Worm (Caenorhabditis elegans): ENCODE measurements around the gene npr-41.
"Not testable (repeated sequence)": the region's sequence is repeated elsewhere in the genome, so short reads cannot be mapped to it uniquely, and the experiment has no call there.

npr-41 gene

DNA sequence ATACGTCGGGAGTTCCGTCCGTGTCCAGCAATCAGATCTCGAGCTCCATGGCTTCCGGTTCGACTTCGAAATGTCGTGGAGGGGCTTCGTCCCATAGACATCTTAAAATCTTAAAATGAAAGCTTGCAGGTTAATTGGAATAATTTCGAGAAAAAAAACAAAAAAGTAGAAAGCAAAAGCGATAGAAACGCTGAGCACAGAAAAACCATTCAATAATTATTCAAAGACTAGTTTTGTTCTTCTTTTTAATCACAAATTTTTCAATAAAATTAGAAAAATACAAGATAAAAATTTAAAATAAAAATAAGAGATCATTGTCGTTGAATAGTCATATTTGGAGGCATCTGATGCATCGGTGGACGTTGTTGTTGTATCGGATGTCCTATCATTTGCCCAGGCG lies 16.5 kb downstream of the npr-41 start, which contains the start of gene age-1:
Gene age-1, minus strand, starts transcription at position 101 of the 400 bp plus-strand sequence.
- no peak for TF ChIP-seq nhr-237 (tag; optimal IDR thresholded peaks at IDR 0.05)
- no peak for TF ChIP-seq snpc-4 (tag; optimal IDR thresholded peaks at IDR 0.05)
- no peak for TF ChIP-seq fos-1 (tag; optimal IDR thresholded peaks at IDR 0.05)
- no peak for TF ChIP-seq Y55F3AM.14 (GFP tag; optimal IDR thresholded peaks at IDR 0.05)
- TF ChIP-seq mdl-1 (tag; optimal IDR thresholded peaks at IDR 0.05), result no peak
- TF ChIP-seq unc-55 (GFP tag; optimal IDR thresholded peaks at IDR 0.05), result no peak
- TF ChIP-seq nhr-129 (tag; optimal IDR thresholded peaks at IDR 0.05), result no peak
- no peak for TF ChIP-seq sma-3 (GFP tag; optimal IDR thresholded peaks at IDR 0.05)
- no peak for TF ChIP-seq peb-1 (tag; optimal IDR thresholded peaks at IDR 0.05)
- no peak for TF ChIP-seq nhr-21 (tag; optimal IDR thresholded peaks at IDR 0.05)
- TF ChIP-seq ceh-82 (tag; optimal IDR thresholded peaks at IDR 0.05), result no peak
- TF ChIP-seq sma-9 (GFP tag; optimal IDR thresholded peaks at IDR 0.05), result no peak
- no peak for TF ChIP-seq sma-9 (tag; optimal IDR thresholded peaks at IDR 0.05)
- no peak for TF ChIP-seq gmeb-1 (tag; optimal IDR thresholded peaks at IDR 0.05)

DNA sequence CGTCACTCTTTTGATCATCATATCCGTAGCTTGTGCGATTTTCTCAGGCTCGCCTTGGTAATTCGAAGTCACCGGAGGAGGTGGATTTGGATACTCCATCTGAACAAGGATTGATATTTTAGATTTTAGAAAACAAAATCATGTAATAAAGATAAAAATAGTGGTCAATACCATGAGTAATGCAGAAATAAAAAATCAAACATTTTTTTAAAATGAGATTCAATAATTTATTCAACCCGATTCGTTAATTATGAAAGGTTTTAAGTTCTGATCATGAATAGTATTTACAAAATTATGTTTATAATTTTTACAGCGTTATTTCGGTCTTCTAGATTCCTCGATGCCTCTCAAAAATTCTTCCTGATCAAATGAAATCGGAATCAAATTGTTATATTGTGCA lies 23.2 kb downstream of the npr-41 start, which contains the start of gene mdt-8:
Gene mdt-8, minus strand, starts transcription at position 101 of the 400 bp plus-strand sequence.
- TF ChIP-seq mbf-1 (tag; optimal IDR thresholded peaks at IDR 0.05) (no peak), R02D3.7 (tag; optimal IDR thresholded peaks at IDR 0.05) (no peak), crh-2 (tag; optimal IDR thresholded peaks at IDR 0.05) (no peak), unc-55 (GFP tag; optimal IDR thresholded peaks at IDR 0.05) (no peak), ztf-1 (GFP tag; conservative IDR thresholded peaks at IDR 0.05) (no peak), ZK546.5 (tag; optimal IDR thresholded peaks at IDR 0.05) (no peak), unc-62 (GFP tag; optimal IDR thresholded peaks at IDR 0.05) (no peak), fos-1 (tag; optimal IDR thresholded peaks at IDR 0.05) (no peak), ztf-11 (tag; optimal IDR thresholded peaks at IDR 0.05) (no peak), nhr-129 (tag; optimal IDR thresholded peaks at IDR 0.05) (no peak), dmd-4 (tag; optimal IDR thresholded peaks at IDR 0.05) (no peak), lin-11 (tag; optimal IDR thresholded peaks at IDR 0.05) (no peak), nhr-23 (tag; optimal IDR thresholded peaks at IDR 0.05) (no peak), elt-1 (tag; optimal IDR thresholded peaks at IDR 0.05) (no peak), alr-1 (tag; optimal IDR thresholded peaks at IDR 0.05) (no peak), ztf-4 (tag; optimal IDR thresholded peaks at IDR 0.05) (no peak), blmp-1 (tag; optimal IDR thresholded peaks at IDR 0.05; ENCODE audit: insufficient read depth) (no peak), mab-5 (tag; optimal IDR thresholded peaks at IDR 0.05) (no peak)

DNA sequence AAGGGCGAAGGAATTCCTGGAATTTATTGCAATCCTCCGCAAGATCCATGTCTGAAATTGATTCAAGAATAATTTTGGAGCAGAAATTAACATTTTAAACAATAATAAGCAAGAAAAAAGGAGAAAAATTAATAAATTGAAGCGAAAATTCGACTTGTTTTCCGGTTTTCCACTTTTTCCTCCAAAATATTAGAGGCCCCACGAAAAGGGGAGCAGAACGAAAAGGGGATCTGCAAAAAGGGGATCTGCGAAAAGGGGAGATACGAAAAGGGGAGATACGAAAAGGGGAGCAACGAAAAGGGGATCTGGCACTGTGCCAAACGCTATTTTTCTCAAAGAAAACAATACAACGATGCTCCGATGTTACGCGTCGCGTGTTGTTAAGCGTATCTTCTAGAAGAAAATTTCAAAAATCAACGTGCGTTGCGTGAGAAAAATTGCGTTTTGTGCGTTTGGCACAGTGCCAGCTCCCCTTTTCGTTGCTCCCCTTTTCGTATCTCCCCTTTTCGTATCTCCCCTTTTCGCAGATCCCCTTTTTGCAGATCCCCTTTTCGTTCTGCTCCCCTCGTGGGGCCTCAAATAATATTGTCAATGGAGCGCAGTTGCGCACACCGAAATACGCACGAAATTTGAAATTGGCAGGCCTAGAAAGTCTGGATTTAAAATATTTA lies 24.1 kb downstream of the npr-41 start, which contains the start of gene Y62F5A.12:
Gene Y62F5A.12, minus strand, starts transcription at position 51 of the 671 bp plus-strand sequence.
- TF ChIP-seq nhr-6 (tag; optimal IDR thresholded peaks at IDR 0.05) (peak; percentile 5), F13H6.1 (tag; optimal IDR thresholded peaks at IDR 0.05) (peak; percentile 89), mab-5 (tag; optimal IDR thresholded peaks at IDR 0.05) (peak; percentile 5), lsy-2 (tag; optimal IDR thresholded peaks at IDR 0.05) (peak; percentile 59 to 81), snpc-4 (tag; optimal IDR thresholded peaks at IDR 0.05) (peak; percentile 10), ceh-82 (tag; optimal IDR thresholded peaks at IDR 0.05) (peak; percentile 65), ztf-4 (tag; optimal IDR thresholded peaks at IDR 0.05) (peak; percentile 49), lin-11 (tag; optimal IDR thresholded peaks at IDR 0.05) (peak; percentile 39), nhr-129 (tag; optimal IDR thresholded peaks at IDR 0.05) (peak; percentile 69), nhr-21 (tag; optimal IDR thresholded peaks at IDR 0.05) (peak; percentile 54), mdl-1 (tag; optimal IDR thresholded peaks at IDR 0.05) (peak in 1 of 2 experiments; percentile 58), ZK546.5 (tag; optimal IDR thresholded peaks at IDR 0.05) (peak; percentile 38), Y55F3AM.14 (GFP tag; optimal IDR thresholded peaks at IDR 0.05) (peak; percentile 73), crh-2 (tag; optimal IDR thresholded peaks at IDR 0.05) (peak; percentile 71), unc-55 (GFP tag; optimal IDR thresholded peaks at IDR 0.05) (peak; percentile 68), egl-27 (tag; optimal IDR thresholded peaks at IDR 0.05) (peak; percentile 64), nhr-25 (tag; optimal IDR thresholded peaks at IDR 0.05) (peak; percentile 52), zag-1 (tag; optimal IDR thresholded peaks at IDR 0.05) (peak; percentile 2), sma-9 (GFP tag; optimal IDR thresholded peaks at IDR 0.05) (peak; percentile 88), sem-4 (tag; optimal IDR thresholded peaks at IDR 0.05) (peak; percentile 50), C34F6.9 (tag; optimal IDR thresholded peaks at IDR 0.05) (peak; percentile 62), lin-13 (GFP tag; optimal IDR thresholded peaks at IDR 0.05) (peak; percentile 88), sma-3 (GFP tag; optimal IDR thresholded peaks at IDR 0.05) (peak; percentile 94), gmeb-1 (tag; optimal IDR thresholded peaks at IDR 0.05) (peak; percentile 86), fos-1 (tag; optimal IDR thresholded peaks at IDR 0.05) (peak; percentile 12)
- TF ChIP-seq sma-9 (tag; optimal IDR thresholded peaks at IDR 0.05), result not testable (repeated sequence)

Measured in whole organism, L2 larva.